Worm (Caenorhabditis elegans): ENCODE measurements around the gene nspc-12.

The nspc-12 gene

DNA sequence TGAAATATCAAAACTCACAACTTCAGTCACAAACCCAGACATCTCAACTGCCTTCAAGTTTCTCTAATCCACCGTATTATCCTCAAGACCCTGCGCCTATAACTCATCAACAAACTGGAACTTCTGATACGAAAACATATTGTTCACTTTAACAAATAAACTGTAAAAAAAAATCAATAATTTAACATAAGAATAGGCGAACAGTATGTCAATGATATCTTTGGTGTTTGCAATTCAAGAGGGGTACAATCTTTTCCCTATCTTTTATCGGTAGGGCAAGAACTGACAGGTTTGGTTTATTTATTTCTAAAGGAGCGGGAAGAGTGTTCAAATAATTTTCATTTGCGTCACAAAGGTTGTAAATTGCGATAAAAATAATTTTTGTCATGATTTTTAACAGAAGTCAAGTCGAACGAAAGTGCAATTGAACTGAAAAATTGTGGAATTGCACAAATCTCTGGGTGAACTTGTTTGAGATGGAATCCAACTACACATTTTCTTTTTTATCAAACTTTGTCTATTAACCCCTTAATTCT lies 6.5 kb upstream of the nspc-12 start (continued):
- TF ChIP-seq ceh-28 (tag; optimal IDR thresholded peaks at IDR 0.05): peak; percentile 100
- TF ChIP-seq ama-1 (optimal IDR thresholded peaks at IDR 0.05): no peak
- TF ChIP-seq nhr-76 (tag; optimal IDR thresholded peaks at IDR 0.05): peak; percentile 86
- peak; percentile 87 for TF ChIP-seq egl-27 (tag; optimal IDR thresholded peaks at IDR 0.05)
- TF ChIP-seq ceh-9 (tag; optimal IDR thresholded peaks at IDR 0.05): no peak
- TF ChIP-seq elt-2 (tag; optimal IDR thresholded peaks at IDR 0.05): peak; percentile 84
- no peak for TF ChIP-seq mml-1 (tag; optimal IDR thresholded peaks at IDR 0.05)
- no peak for TF ChIP-seq unc-39 (tag; optimal IDR thresholded peaks at IDR 0.05)
- TF ChIP-seq nhr-11 (tag; optimal IDR thresholded peaks at IDR 0.05): peak; percentile 98
- TF ChIP-seq ZK546.5 (tag; optimal IDR thresholded peaks at IDR 0.05): peak; percentile 72
- TF ChIP-seq egl-5 (tag; optimal IDR thresholded peaks at IDR 0.05): peak; percentile 98
- TF ChIP-seq R02D3.7 (tag; optimal IDR thresholded peaks at IDR 0.05): peak; percentile 91
- peak; percentile 75 for TF ChIP-seq elt-1 (tag; optimal IDR thresholded peaks at IDR 0.05)
- TF ChIP-seq nhr-23 (tag; optimal IDR thresholded peaks at IDR 0.05): peak; percentile 99
- TF ChIP-seq nhr-67 (tag; optimal IDR thresholded peaks at IDR 0.05): peak; percentile 58
- peak; percentile 95 for TF ChIP-seq lsy-12 (tag; optimal IDR thresholded peaks at IDR 0.05)
- peak; percentile 87 for TF ChIP-seq nhr-25 (tag; optimal IDR thresholded peaks at IDR 0.05)
- peak; percentile 53 for TF ChIP-seq ztf-11 (tag; optimal IDR thresholded peaks at IDR 0.05)
- peak; percentile 96 for TF ChIP-seq nhr-28 (tag; optimal IDR thresholded peaks at IDR 0.05)

DNA sequence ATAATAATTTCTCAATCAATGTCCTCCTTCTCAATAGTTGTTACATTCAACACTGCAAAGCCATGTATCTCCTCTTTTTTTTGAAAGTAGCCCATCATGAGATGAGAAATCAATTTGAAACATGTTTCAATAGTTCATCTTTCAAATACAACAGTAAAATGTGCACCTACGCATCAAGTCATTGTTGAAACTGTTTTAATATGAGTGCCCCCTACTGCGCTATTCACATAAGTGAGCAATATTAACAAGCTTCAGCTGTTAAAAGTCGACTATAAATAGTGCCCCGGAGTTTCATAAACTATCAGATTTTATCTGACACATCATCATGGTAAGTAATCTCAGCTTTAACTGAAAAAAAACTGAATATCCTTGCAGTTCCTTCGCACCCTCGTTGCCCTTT lies 4.0 kb upstream of the nspc-12 start, which contains the start of the genes nspc-15 and F19H6.6:
nspc-15 (plus strand) TSS at position 301 of the 400 bp plus-strand sequence.
F19H6.6 (plus strand) TSS at position 384 of the 400 bp plus-strand sequence.
- TF ChIP-seq snpc-4 (tag; optimal IDR thresholded peaks at IDR 0.05): no peak
- TF ChIP-seq mdl-1 (tag; optimal IDR thresholded peaks at IDR 0.05): no peak

DNA sequence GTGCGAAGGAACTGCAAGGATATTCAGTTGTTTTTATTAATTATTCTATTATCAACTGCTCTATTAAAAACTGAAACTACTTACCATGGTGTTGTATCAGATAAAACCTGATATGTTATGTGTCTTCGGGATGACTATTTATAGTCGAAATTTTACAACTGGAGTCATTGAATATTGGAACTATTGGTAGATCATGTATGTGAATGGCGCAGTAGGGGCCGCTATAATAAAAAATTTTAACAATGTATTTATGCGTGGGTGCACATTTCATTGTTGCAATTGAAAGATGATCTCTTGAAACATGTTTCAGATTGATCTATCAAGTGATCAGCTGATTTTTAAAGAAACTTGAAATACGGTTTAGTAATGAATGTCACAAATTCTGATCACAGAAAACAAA lies 2.5 kb upstream of the nspc-12 start, which contains the start of gene nspc-14:
nspc-14 (minus strand) TSS at position 101 of the 400 bp plus-strand sequence.
- TF ChIP-seq tbx-2 (tag; optimal IDR thresholded peaks at IDR 0.05) (no peak), R02D3.7 (tag; optimal IDR thresholded peaks at IDR 0.05) (no peak), nhr-237 (tag; optimal IDR thresholded peaks at IDR 0.05) (no peak), lin-39 (tag; optimal IDR thresholded peaks at IDR 0.05) (no peak), sea-2 (GFP tag; optimal IDR thresholded peaks at IDR 0.05) (no peak), ceh-28 (tag; optimal IDR thresholded peaks at IDR 0.05) (no peak), fkh-2 (tag; optimal IDR thresholded peaks at IDR 0.05) (no peak), ztf-4 (tag; optimal IDR thresholded peaks at IDR 0.05) (no peak), elt-1 (tag; optimal IDR thresholded peaks at IDR 0.05) (no peak), egl-27 (tag; optimal IDR thresholded peaks at IDR 0.05) (no peak)

DNA sequence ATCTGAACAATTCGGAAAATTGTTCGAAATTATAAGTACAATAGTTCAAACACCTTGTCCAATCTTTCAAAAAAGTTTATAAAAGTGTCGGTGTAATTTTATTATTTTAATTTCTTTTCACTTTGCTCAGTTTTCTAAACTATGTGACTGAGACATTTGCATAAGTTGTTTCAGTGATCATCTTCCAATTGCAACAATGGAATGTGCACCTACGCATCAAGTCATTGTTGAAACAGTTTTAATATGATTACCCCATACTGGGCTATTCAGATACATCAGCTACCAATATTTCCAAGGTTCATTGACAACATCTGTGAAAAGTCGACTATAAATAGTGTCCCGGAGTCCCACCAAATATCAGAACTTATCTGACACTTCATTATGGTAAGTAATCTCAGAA lies 646 bp upstream of the nspc-12 start, which contains the start of gene nspc-13:
nspc-13 (plus strand) TSS at position 301 of the 400 bp plus-strand sequence.
- TF ChIP-seq nhr-11 (tag; optimal IDR thresholded peaks at IDR 0.05) (no peak), eor-1 (tag; optimal IDR thresholded peaks at IDR 0.05) (no peak), pqm-1 (tag; optimal IDR thresholded peaks at IDR 0.05) (no peak), nfya-1 (tag; optimal IDR thresholded peaks at IDR 0.05; ENCODE audit: insufficient read depth) (no peak), egl-27 (tag; optimal IDR thresholded peaks at IDR 0.05) (no peak), zag-1 (tag; optimal IDR thresholded peaks at IDR 0.05) (no peak), nhr-25 (tag; optimal IDR thresholded peaks at IDR 0.05) (no peak), nhr-67 (tag; optimal IDR thresholded peaks at IDR 0.05) (no peak), aly-2 (tag; optimal IDR thresholded peaks at IDR 0.05) (no peak), jun-1 (tag; optimal IDR thresholded peaks at IDR 0.05) (no peak), R02D3.7 (tag; optimal IDR thresholded peaks at IDR 0.05) (no peak), lsy-12 (tag; optimal IDR thresholded peaks at IDR 0.05) (no peak), nhr-237 (tag; optimal IDR thresholded peaks at IDR 0.05) (no peak), ztf-11 (tag; optimal IDR thresholded peaks at IDR 0.05) (no peak), ZK546.5 (tag; optimal IDR thresholded peaks at IDR 0.05) (no peak), ceh-82 (tag; optimal IDR thresholded peaks at IDR 0.05) (no peak), egl-5 (tag; optimal IDR thresholded peaks at IDR 0.05) (no peak)

DNA sequence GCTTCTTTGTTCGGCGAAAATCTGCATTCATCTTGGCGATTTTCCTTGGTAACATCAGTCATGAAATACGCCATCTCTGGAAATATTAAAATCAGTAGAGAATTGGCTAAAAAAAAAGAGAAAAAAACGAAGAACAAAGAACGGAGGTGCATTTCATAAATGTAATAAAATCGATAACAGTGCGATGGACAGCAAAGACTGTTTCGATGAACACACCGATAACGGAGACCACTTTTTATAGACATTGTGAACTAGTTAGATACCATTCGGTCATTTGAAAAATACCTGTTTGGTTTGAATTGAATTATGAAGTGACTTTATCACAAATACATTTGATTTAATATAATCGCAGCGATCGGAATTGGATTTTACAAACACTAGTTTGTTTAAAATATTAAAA lies 3.6 kb downstream of the nspc-12 start, which contains the start of gene F42F12.4:
F42F12.4 (minus strand) TSS at position 76 of the 400 bp plus-strand sequence.
- TF ChIP-seq elt-2 (tag; optimal IDR thresholded peaks at IDR 0.05) (peak; percentile 29), pqm-1 (tag; optimal IDR thresholded peaks at IDR 0.05) (peak; percentile 3), nhr-23 (tag; optimal IDR thresholded peaks at IDR 0.05) (no peak), ceh-28 (tag; optimal IDR thresholded peaks at IDR 0.05) (peak; percentile 63)
